Worm (Caenorhabditis elegans): ENCODE data around the gene F28A10.8.

ce11 chrII:872993-873787, 34.9 kb upstream of the F28A10.8 start, which contains the start of gene alg-2:
- TF ChIP-seq F33H1.4 (GFP tag; IDR thresholded peaks at IDR 0.05) (no peak), B0336.3 (GFP tag; IDR thresholded peaks at IDR 0.05) (peak; percentile 46; the same call in 1 of the 2 replicates), Y95B8A.8 (GFP tag; IDR thresholded peaks at IDR 0.05) (no peak), nhr-120 (GFP tag; IDR thresholded peaks at IDR 0.05) (no peak), Y79H2A.3 (GFP tag; conservative IDR thresholded peaks at IDR 0.05) (no peak), nfya-2 (GFP tag; IDR thresholded peaks at IDR 0.05) (no peak), ama-1 (optimal IDR thresholded peaks at IDR 0.05) (no peak), ama-1 (GFP tag; optimal IDR thresholded peaks at IDR 0.05) (no peak), sea-2 (GFP tag; IDR thresholded peaks at IDR 0.05) (no peak), unc-62 (GFP tag; optimal IDR thresholded peaks at IDR 0.05) (no peak), aptf-3 (GFP tag; IDR thresholded peaks at IDR 0.05) (0 out of 2 replicates have a peak, but pooled peaks have one; percentile 10)

Data from whole organism, young adult.